Worm (Caenorhabditis elegans) whole organism, midembryonic: ENCODE data around the gene wbp-2.

ENCODE experiments used
- ref-1 ChIP-seq: fragments of 200-800 bp; sonication (Bioruptor generic); conservative IDR thresholded peaks from 2 replicates; pipeline ENCODE4 v1.3.6; 2022; ENCODE audit warnings: missing genetic modification reagents, missing genetic modification characterization, missing compliant biosample characterization
- ztf-23 ChIP-seq: fragments of 200-800 bp; sonication (Bioruptor generic); IDR thresholded peaks from 2 replicates; pipeline ENCODE4 v1.3.6; 2022; ENCODE audit warnings: missing genetic modification reagents, missing genetic modification characterization, missing compliant biosample characterization

DNA sequence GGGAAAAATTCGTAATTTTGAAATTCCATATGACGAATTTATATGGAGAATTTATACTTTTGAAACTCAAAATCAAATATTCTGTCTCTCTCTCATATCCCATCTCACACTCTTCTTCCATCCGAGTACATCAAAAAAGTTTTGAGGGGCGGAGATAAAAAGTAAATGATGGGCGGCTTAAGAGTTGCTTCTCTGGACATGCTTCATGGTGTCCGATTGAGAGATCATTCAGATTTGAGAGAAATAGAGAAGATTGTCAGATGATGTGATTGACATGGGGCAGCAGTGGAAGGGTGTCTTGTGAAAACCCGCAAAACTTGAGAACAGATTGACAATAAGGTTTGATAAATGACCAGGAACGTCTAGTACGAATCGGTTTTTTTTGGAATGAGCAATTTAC is 13.9 kb upstream of the wbp-2 start:
- no peak for TF ChIP-seq ztf-23 (GFP tag; lab: Robert Waterston, UW)
- no peak for TF ChIP-seq ref-1 (GFP tag; lab: Robert Waterston, UW)
